Worm (Caenorhabditis elegans) whole organism, young adult: Measurements from ENCODE around the gene vang-1.

Experiments
- C17E4.6 ChIP-seq: fragments of 200-800 bp; sonication (Bioruptor generic); IDR thresholded peaks from 2 replicates; pipeline ENCODE4 v1.3.6; 2022; ENCODE audit warnings: missing genetic modification reagents, missing genetic modification characterization, missing compliant biosample characterization
- F52B5.7 ChIP-seq: sonication (generic microtip); optimal IDR thresholded peaks from 2 replicates; lab custom pipeline; 2016; ENCODE audit warnings: mild to moderate bottlenecking, missing genetic modification characterization, missing compliant biosample characterization
- ama-1 ChIP-seq, 3 experiments: fragments of 150-350 bp in 1 of 3; sonication (generic microtip) in 2 of 3; optimal IDR thresholded peaks; 2 replicates each; lab custom pipeline; 2014 to 2018; ENCODE audit warnings: missing biosample characterization in 2 of 3, missing genetic modification characterization in 2 of 3, missing genetic modification reagents in 2 of 3
- cebp-2 ChIP-seq: fragments of 200-800 bp; sonication (Bioruptor generic); IDR thresholded peaks from 2 replicates; pipeline ENCODE4 v1.3.6; 2022; ENCODE audit warnings: missing genetic modification characterization, missing compliant biosample characterization
- ceh-79 ChIP-seq: sonication (generic microtip); optimal IDR thresholded peaks from 2 replicates; lab custom pipeline; 2017; ENCODE audit warnings: mild to moderate bottlenecking, missing genetic modification characterization, missing compliant biosample characterization
- him-1 ChIP-seq: sonication (generic microtip); optimal IDR thresholded peaks from 2 replicates; lab custom pipeline; 2016; ENCODE audit warnings: missing genotype, missing genetic modification reagents, missing genetic modification characterization, missing compliant biosample characterization
- lin-40 ChIP-seq: sonication (generic microtip); optimal IDR thresholded peaks from 2 replicates; lab custom pipeline; 2016; ENCODE audit warnings: missing genetic modification characterization, mild to moderate bottlenecking, missing compliant biosample characterization, missing genotype, missing genetic modification reagents
- nhr-80 ChIP-seq: sonication (generic microtip); optimal IDR thresholded peaks from 2 replicates; lab custom pipeline; 2016; ENCODE audit warnings: missing genetic modification characterization, missing compliant biosample characterization
- pha-4 ChIP-seq: fragments of 150-350 bp; sonication (generic microtip); optimal IDR thresholded peaks from 2 replicates; lab custom pipeline; 2014; ENCODE audit warnings: missing biosample characterization, missing genetic modification reagents, missing genetic modification characterization
- unc-130 ChIP-seq: sonication (generic microtip); optimal IDR thresholded peaks from 2 replicates; lab custom pipeline; 2016; ENCODE audit warnings: missing genetic modification reagents, missing genetic modification characterization, missing compliant biosample characterization
- unc-62 ChIP-seq: fragments of 150-350 bp; optimal IDR thresholded peaks from 2 replicates; lab custom pipeline; 2014; ENCODE audit warnings: missing biosample characterization, missing genetic modification reagents, missing genetic modification characterization

ce11 chrX:2836770-2837169 lies 48.9 kb upstream of the vang-1 start:
- TF ChIP-seq F52B5.7 (tag; lab: Kevin White, UChicago) (no peak), C17E4.6 (GFP tag; lab: Robert Waterston, UW) (no peak), ama-1 (optimal IDR thresholded peaks at IDR 0.05; lab: Kevin White, UChicago) (no peak), ama-1 (GFP tag; optimal IDR thresholded peaks at IDR 0.05; lab: Kevin White, UChicago) (no peak), cebp-2 (no peak), lin-40 (tag; lab: Kevin White, UChicago) (no peak), ceh-79 (tag; lab: Kevin White, UChicago) (no peak), unc-62 (GFP tag; lab: Kevin White, UChicago) (no peak), him-1 (tag; lab: Kevin White, UChicago) (no peak), pha-4 (tag; lab: Kevin White, UChicago) (no peak), unc-130 (GFP tag; lab: Kevin White, UChicago) (no peak), nhr-80 (tag; lab: Kevin White, UChicago) (peak; percentile 78)
